Fruit fly (Drosophila melanogaster) whole organism, wandering third instar larva: ENCODE measurements around the gene STUB1.

Experiments used
- CG32264 ChIP-seq: fragments of 200-800 bp; sonication (Bioruptor generic); optimal IDR thresholded peaks from 2 replicates; lab custom pipeline; 2016; ENCODE audit warnings: missing biosample characterization, missing genetic modification characterization
- CG9705 ChIP-seq: fragments of 200-800 bp; sonication (Bioruptor generic); optimal IDR thresholded peaks from 2 replicates; lab custom pipeline; 2018; ENCODE audit warnings: missing biosample characterization, mild to moderate bottlenecking, missing genetic modification characterization
- Dif ChIP-seq: fragments of 200-275, 200-300 bp; sonication (Bioruptor generic); optimal IDR thresholded peaks from 2 replicates; lab custom pipeline; 2018; ENCODE audit warnings: missing biosample characterization, missing genetic modification characterization; ENCODE audit not compliant: partially characterized antibody
- GATAd ChIP-seq: sonication (Bioruptor generic); optimal IDR thresholded peaks from 2 replicates; lab custom pipeline; 2016; ENCODE audit warnings: missing biosample characterization, missing genetic modification characterization
- Hnf4 ChIP-seq: fragments of 200-800 bp; sonication (Bioruptor generic); optimal IDR thresholded peaks from 2 replicates; lab custom pipeline; 2016; ENCODE audit warnings: missing biosample characterization, mild to moderate bottlenecking, missing genetic modification characterization
- N ChIP-seq: fragments of >200 bp; optimal IDR thresholded peaks from 2 replicates; lab custom pipeline; 2018; ENCODE audit warnings: missing biosample characterization, missing external identifiers, missing genetic modification characterization
- OdsH ChIP-seq: fragments of 200-800 bp; sonication (Bioruptor generic); optimal IDR thresholded peaks from 2 replicates; lab custom pipeline; 2016; ENCODE audit warnings: missing biosample characterization, mild to moderate bottlenecking, missing genetic modification characterization
- Sp1 ChIP-seq: fragments of 200-800 bp; sonication (Bioruptor generic); optimal IDR thresholded peaks from 3 replicates; lab custom pipeline; 2019; ENCODE audit warnings: missing biosample characterization, mild to moderate bottlenecking, missing genetic modification characterization, moderate library complexity
- h ChIP-seq: fragments of 200-800 bp; sonication (Bioruptor generic); optimal IDR thresholded peaks from 3 replicates; lab custom pipeline; 2016; ENCODE audit warnings: missing biosample characterization, mild to moderate bottlenecking, missing genetic modification characterization
- pan ChIP-seq: fragments of >200 bp; optimal IDR thresholded peaks from 2 replicates; lab custom pipeline; 2017
- psq ChIP-seq: fragments of 200-800 bp; sonication (Bioruptor generic); optimal IDR thresholded peaks from 3 replicates; lab custom pipeline; 2017; ENCODE audit warnings: missing biosample characterization, mild to moderate bottlenecking, missing genetic modification characterization, moderate library complexity
- sv ChIP-seq: fragments of 200-800 bp; sonication (Bioruptor generic); optimal IDR thresholded peaks from 3 replicates; lab custom pipeline; 2016; ENCODE audit warnings: missing biosample characterization, missing genetic modification characterization
- usp ChIP-seq: fragments of >200 bp; optimal IDR thresholded peaks from 2 replicates; lab custom pipeline; 2017; ENCODE audit warnings: missing biosample characterization, missing genetic modification characterization
- woc ChIP-seq: sonication (Bioruptor generic); optimal IDR thresholded peaks from 2 replicates; lab custom pipeline; 2016; ENCODE audit warnings: missing biosample characterization, mild to moderate bottlenecking, missing genetic modification characterization

DNA sequence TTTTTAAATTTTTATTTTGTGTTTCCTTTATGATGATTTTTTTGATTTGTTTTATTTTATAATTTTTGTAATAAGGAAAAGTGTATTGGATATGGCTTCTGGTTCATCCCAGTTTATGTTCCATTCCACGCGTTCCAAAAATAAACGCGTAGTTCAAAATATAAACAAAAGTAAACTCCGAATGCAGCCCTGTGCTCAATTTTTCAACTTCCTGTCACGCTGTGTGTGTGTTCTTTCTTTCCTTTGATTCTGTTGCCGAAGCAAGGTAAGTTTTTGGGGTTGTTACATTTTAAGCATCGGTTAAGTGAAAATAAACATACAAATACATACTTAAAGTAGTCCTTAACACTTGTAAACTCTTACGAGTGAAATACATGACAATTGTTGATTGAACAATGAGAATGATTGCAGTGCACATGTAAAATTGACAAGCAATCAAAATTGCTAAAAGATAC is 29.2 kb upstream of the STUB1 start, which contains the start of the genes Ip259 and RpS27A:
- TF ChIP-seq pan (lab: Kevin White, UChicago) (no peak), CG9705 (peak; percentile 81), Dif (peak; percentile 39), h (GFP tag; lab: Kevin White, UChicago) (no peak), sv (GFP tag; lab: Kevin White, UChicago) (no peak), CG32264 (peak; percentile 55), Sp1 (GFP tag; lab: Kevin White, UChicago) (peak; percentile 79), usp (GFP tag; lab: Kevin White, UChicago) (no peak), psq (GFP tag; lab: Kevin White, UChicago) (peak; percentile 38), Hnf4 (peak; percentile 64), woc (GFP tag; lab: Kevin White, UChicago) (peak; percentile 84), GATAd (GFP tag; lab: Kevin White, UChicago) (no peak), OdsH (GFP tag; lab: Kevin White, UChicago) (peak; percentile 62), N (GFP tag; lab: Kevin White, UChicago) (peak; percentile 53)
